Fruit fly (Drosophila melanogaster): Measurements from ENCODE around the gene Rpt5.
A peak's percentile ranks its signal among the peaks of the same experiment; 100 is the strongest.

Rpt5 gene

dm6 chr3R:23763622-23764273 is 11.1 kb downstream of the Rpt5 start, which contains the start of gene Lsd-1 (continued):
- TF ChIP-seq lz (GFP tag; optimal IDR thresholded peaks at IDR 0.05) (no peak), cyc (GFP tag; optimal IDR thresholded peaks at IDR 0.05) (no peak), Met (GFP tag; optimal IDR thresholded peaks at IDR 0.05) (peak; percentile 20), Eip78C (GFP tag) (peak; percentile 87), Sox14 (GFP tag; optimal IDR thresholded peaks at IDR 0.05) (peak; percentile 29), CG16779 (tag; optimal IDR thresholded peaks at IDR 0.05) (peak; percentile 69), salr (GFP tag; optimal IDR thresholded peaks at IDR 0.05) (no peak), CG11294 (GFP tag; IDR thresholded peaks at IDR 0.05) (no peak), CG31627 (GFP tag; optimal IDR thresholded peaks at IDR 0.05) (no peak), spab (GFP tag; optimal IDR thresholded peaks at IDR 0.05) (peak; percentile 51), CG9139 (GFP tag; optimal IDR thresholded peaks at IDR 0.05) (peak; percentile 60), CG6163 (GFP tag; IDR thresholded peaks at IDR 0.05) (peak; percentile 44), eg (GFP tag; IDR thresholded peaks at IDR 0.05) (peak; percentile 51; the same call in 2 of the 3 replicates), Eip75B (GFP tag; optimal IDR thresholded peaks at IDR 0.05) (no peak), Lpt (GFP tag; optimal IDR thresholded peaks at IDR 0.05) (no peak), CG6808 (GFP tag; optimal IDR thresholded peaks at IDR 0.05) (peak; percentile 76), CG6792 (GFP tag; optimal IDR thresholded peaks at IDR 0.05) (peak; percentile 32), Ets21C (GFP tag; optimal IDR thresholded peaks at IDR 0.05) (no peak), Gug (GFP tag; IDR thresholded peaks at IDR 0.05) (peak; percentile 12; the same call in 1 of the 2 replicates), achi (GFP tag; optimal IDR thresholded peaks at IDR 0.05) (peak; percentile 1), OdsH (GFP tag; optimal IDR thresholded peaks at IDR 0.05) (peak; percentile 2), CG10669 (GFP tag; optimal IDR thresholded peaks at IDR 0.05) (peak; percentile 46)

DNA sequence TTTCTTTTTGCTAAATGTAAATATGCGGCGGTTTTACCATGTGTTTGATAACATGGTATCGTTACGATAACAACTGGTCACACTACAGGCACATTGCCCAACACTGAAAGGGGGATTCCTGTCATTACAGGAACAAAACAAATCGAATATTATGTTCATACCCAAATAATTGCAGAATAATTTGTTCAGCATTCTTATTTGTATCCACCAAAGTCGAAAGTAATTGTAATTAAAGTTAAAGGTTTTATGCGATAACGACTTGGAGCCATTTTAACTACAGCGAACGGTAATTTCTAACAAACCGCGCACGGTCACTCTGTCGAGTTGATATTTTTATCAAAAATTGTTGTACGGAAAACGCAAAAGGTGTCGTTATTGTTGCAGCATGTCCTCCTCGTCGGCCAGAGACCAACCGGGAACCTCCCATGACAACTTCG is 14.8 kb downstream of the Rpt5 start, which contains the start of the genes CG10214 and CG10375:
Gene CG10214, minus strand, starts transcription at position 72 of the 437 bp plus-strand sequence.
Gene CG10375, plus strand, starts transcription at position 296 of the 437 bp plus-strand sequence.
- TF ChIP-seq cyc (GFP tag; optimal IDR thresholded peaks at IDR 0.05), result peak; percentile 72
- TF ChIP-seq CG10631 (GFP tag; optimal IDR thresholded peaks at IDR 0.05), result peak; percentile 74
- TF ChIP-seq salr (GFP tag; optimal IDR thresholded peaks at IDR 0.05), result peak; percentile 5 to 21
- peak; percentile 45 for TF ChIP-seq dac (GFP tag; optimal IDR thresholded peaks at IDR 0.05)
- peak; percentile 61 for TF ChIP-seq achi (GFP tag; optimal IDR thresholded peaks at IDR 0.05)
- TF ChIP-seq Sox15 (GFP tag; optimal IDR thresholded peaks at IDR 0.05), result peak; percentile 44
- peak; percentile 8 for TF ChIP-seq Hr38 (GFP tag; optimal IDR thresholded peaks at IDR 0.05)
- TF ChIP-seq fkh (GFP tag; optimal IDR thresholded peaks at IDR 0.05), result peak; percentile 88
- no peak for TF ChIP-seq ss (GFP tag; optimal IDR thresholded peaks at IDR 0.05)
- no peak for TF ChIP-seq svp (GFP tag)
- TF ChIP-seq CG8119 (GFP tag; IDR thresholded peaks at IDR 0.05), result peak; percentile 53; the same call in 1 of the 3 replicates
- TF ChIP-seq CG8319 (GFP tag; optimal IDR thresholded peaks at IDR 0.05), result peak; percentile 46
- TF ChIP-seq CG11294 (GFP tag; IDR thresholded peaks at IDR 0.05), result no peak
- TF ChIP-seq CG32006 (GFP tag; optimal IDR thresholded peaks at IDR 0.05), result peak; percentile 58
- peak; percentile 60 for TF ChIP-seq CG7368 (GFP tag; optimal IDR thresholded peaks at IDR 0.05)
- no peak for TF ChIP-seq CG16779 (tag; optimal IDR thresholded peaks at IDR 0.05)
- TF ChIP-seq fd59A (GFP tag; optimal IDR thresholded peaks at IDR 0.05), result no peak
- TF ChIP-seq CG6854 (GFP tag; optimal IDR thresholded peaks at IDR 0.05), result peak; percentile 52
- no peak for TF ChIP-seq CG9139 (GFP tag; optimal IDR thresholded peaks at IDR 0.05)
- TF ChIP-seq CG11902 (GFP tag; optimal IDR thresholded peaks at IDR 0.05), result peak; percentile 45
- peak; percentile 41 for TF ChIP-seq CG1621 (tag; optimal IDR thresholded peaks at IDR 0.05)
- peak; percentile 70 for TF ChIP-seq Met (GFP tag; optimal IDR thresholded peaks at IDR 0.05)
- peak; percentile 56 for TF ChIP-seq CG6792 (GFP tag; optimal IDR thresholded peaks at IDR 0.05)
- peak; percentile 50 for TF ChIP-seq CG10669 (GFP tag; optimal IDR thresholded peaks at IDR 0.05)
- TF ChIP-seq Smox (GFP tag; optimal IDR thresholded peaks at IDR 0.05), result peak; percentile 60
- TF ChIP-seq pdm3 (GFP tag; optimal IDR thresholded peaks at IDR 0.05), result peak; percentile 72
- peak; percentile 74 for TF ChIP-seq CG6163 (GFP tag; IDR thresholded peaks at IDR 0.05)
- TF ChIP-seq Eip93F (GFP tag; optimal IDR thresholded peaks at IDR 0.05), result no peak
- peak; percentile 71 for TF ChIP-seq topi (GFP tag; optimal IDR thresholded peaks at IDR 0.05)
- no peak for TF ChIP-seq fd85E (GFP tag; optimal IDR thresholded peaks at IDR 0.05)
- peak; percentile 84 for TF ChIP-seq esn (GFP tag; optimal IDR thresholded peaks at IDR 0.05)
- TF ChIP-seq Sox102F (GFP tag; optimal IDR thresholded peaks at IDR 0.05), result peak; percentile 59
- peak; percentile 79 for TF ChIP-seq CG31627 (GFP tag; optimal IDR thresholded peaks at IDR 0.05)
- TF ChIP-seq Ets21C (GFP tag; optimal IDR thresholded peaks at IDR 0.05), result no peak
- TF ChIP-seq acj6 (GFP tag; optimal IDR thresholded peaks at IDR 0.05), result peak; percentile 67
- peak; percentile 0 for TF ChIP-seq CG11762 (GFP tag; optimal IDR thresholded peaks at IDR 0.05; ENCODE audit: insufficient read depth)
- TF ChIP-seq CG34406 (GFP tag; optimal IDR thresholded peaks at IDR 0.05), result peak; percentile 60
- TF ChIP-seq Eip75B (GFP tag; optimal IDR thresholded peaks at IDR 0.05), result peak; percentile 58

Data from whole organism, prepupa.